Fruit fly (Drosophila melanogaster): ENCODE measurements around the gene CG42464.

CG42464 gene

dm6 chr2L:3717673-3718235, 18.5 kb downstream of the CG42464 start, which contains the start of the genes lectin-24A and Shaw:
Gene lectin-24A, minus strand, starts transcription at chr2L:3717773.
Gene Shaw, plus strand, starts transcription at chr2L:3718185.
- TF ChIP-seq noc (tag; optimal IDR thresholded peaks at IDR 0.05) = no peak

- TF ChIP-seq noc (tag; optimal IDR thresholded peaks at IDR 0.05) = no peak
These were observed 20.2 kb downstream of the CG42464 start for dm6 chr2L:3719414-3719959.

dm6 chr2L:3729635-3730034, 30.4 kb downstream of the CG42464 start:
- TF ChIP-seq noc (tag; optimal IDR thresholded peaks at IDR 0.05) = no peak

dm6 chr2L:3730182-3730975, 31.1 kb downstream of the CG42464 start, which contains the start of gene CG10019:
Gene CG10019, plus strand, starts transcription at chr2L:3730466.
- TF ChIP-seq noc (tag; optimal IDR thresholded peaks at IDR 0.05) = no peak

dm6 chr2L:3731055-3731454, 31.8 kb downstream of the CG42464 start:
- TF ChIP-seq noc (tag; optimal IDR thresholded peaks at IDR 0.05) = no peak

- TF ChIP-seq noc (tag; optimal IDR thresholded peaks at IDR 0.05) = no peak
These were observed 37.9 kb downstream of the CG42464 start for dm6 chr2L:3737003-3737662.

- no peak for TF ChIP-seq noc (tag; optimal IDR thresholded peaks at IDR 0.05)
These were observed 38.4 kb downstream of the CG42464 start for dm6 chr2L:3737682-3738081.

dm6 chr2L:3740443-3740842, 41.2 kb downstream of the CG42464 start:
- TF ChIP-seq noc (tag; optimal IDR thresholded peaks at IDR 0.05) = no peak

dm6 chr2L:3748691-3749090, 49.4 kb downstream of the CG42464 start:
- TF ChIP-seq noc (tag; optimal IDR thresholded peaks at IDR 0.05) = no peak
